Worm (Caenorhabditis elegans): ENCODE results near the gene nhr-55.

- no peak for TF ChIP-seq nhr-11 (tag; optimal IDR thresholded peaks at IDR 0.05)
- no peak for TF ChIP-seq ama-1 (optimal IDR thresholded peaks at IDR 0.05)
- no peak for TF ChIP-seq skn-1 (tag; optimal IDR thresholded peaks at IDR 0.05)
- no peak for TF ChIP-seq egl-27 (tag; optimal IDR thresholded peaks at IDR 0.05)
- no peak for TF ChIP-seq nfya-1 (tag; optimal IDR thresholded peaks at IDR 0.05; ENCODE audit: insufficient read depth)
- no peak for TF ChIP-seq lin-15B (tag; optimal IDR thresholded peaks at IDR 0.05)
- TF ChIP-seq snpc-4 (tag; optimal IDR thresholded peaks at IDR 0.05), result no peak
- no peak for TF ChIP-seq unc-62 (GFP tag; optimal IDR thresholded peaks at IDR 0.05)
- no peak for TF ChIP-seq tbx-2 (tag; optimal IDR thresholded peaks at IDR 0.05)
Observed at ce11 chrV:477664-478212, at the start of gene nhr-55.

Data from whole organism, L3 larva.